Worm (Caenorhabditis elegans): ENCODE data around the gene nlp-16.

DNA sequence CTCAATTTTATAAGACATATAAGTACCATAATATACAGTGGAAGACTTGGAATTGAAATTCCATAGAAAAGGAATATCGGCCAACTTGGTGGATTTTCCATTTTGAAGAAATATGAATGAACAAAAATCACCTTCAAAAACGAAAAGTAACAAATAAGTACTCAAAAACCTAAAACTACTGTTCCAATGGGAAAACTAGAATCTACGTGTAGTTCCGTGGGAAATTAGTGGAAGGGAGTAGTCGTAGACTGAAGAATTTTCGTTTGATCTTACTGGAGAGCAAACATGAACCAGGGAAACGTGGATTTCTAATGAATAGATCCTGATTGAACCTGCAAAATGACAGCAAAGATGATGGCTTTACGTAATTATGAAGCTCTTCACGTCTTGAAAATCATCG lies 12.3 kb upstream of the nlp-16 start, which contains the start of gene srv-31:
- no peak for TF ChIP-seq elt-3 (tag; optimal IDR thresholded peaks at IDR 0.05)
- no peak for TF ChIP-seq fos-1 (tag; optimal IDR thresholded peaks at IDR 0.05)
- no peak for TF ChIP-seq nhr-28 (tag; optimal IDR thresholded peaks at IDR 0.05)
- no peak for TF ChIP-seq nhr-77 (tag; optimal IDR thresholded peaks at IDR 0.05)
- no peak for TF ChIP-seq fkh-4 (tag; optimal IDR thresholded peaks at IDR 0.05; ENCODE audit: borderline replicate concordance)
- TF ChIP-seq unc-86 (tag; optimal IDR thresholded peaks at IDR 0.05): no peak
- TF ChIP-seq lin-13 (GFP tag; optimal IDR thresholded peaks at IDR 0.05): no peak
- TF ChIP-seq aly-2 (tag; optimal IDR thresholded peaks at IDR 0.05): no peak
- no peak for TF ChIP-seq unc-130 (tag; optimal IDR thresholded peaks at IDR 0.05)
- TF ChIP-seq nhr-11 (tag; optimal IDR thresholded peaks at IDR 0.05): no peak
- TF ChIP-seq skn-1 (tag; optimal IDR thresholded peaks at IDR 0.05): no peak
